Worm (Caenorhabditis elegans) whole organism, L3 larva: ENCODE measurements around the gene K12H6.12.

Experiments used
- ama-1 ChIP-seq: fragments of 150-350 bp; optimal IDR thresholded peaks from 2 replicates; lab custom pipeline; 2018
- ceh-16 ChIP-seq: sonication (generic microtip); optimal IDR thresholded peaks from 2 replicates; lab custom pipeline; 2017; ENCODE audit warnings: missing biosample characterization, missing genetic modification characterization
- ceh-82 ChIP-seq: fragments of 150-350 bp; optimal IDR thresholded peaks from 2 replicates; lab custom pipeline; 2014; ENCODE audit warnings: missing biosample characterization, missing genetic modification characterization
- egl-27 ChIP-seq: sonication (generic microtip); optimal IDR thresholded peaks from 4 replicates; lab custom pipeline; 2017; ENCODE audit warnings: missing biosample characterization, missing genetic modification reagents, missing genetic modification characterization
- mdl-1 ChIP-seq: fragments of 150-350 bp; optimal IDR thresholded peaks from 2 replicates; lab custom pipeline; 2014; ENCODE audit warnings: missing biosample characterization, missing genetic modification characterization
- nhr-12 ChIP-seq: fragments of 150-350 bp; optimal IDR thresholded peaks from 2 replicates; lab custom pipeline; 2014; ENCODE audit warnings: missing biosample characterization, missing genetic modification characterization
- snpc-4 ChIP-seq: fragments of 150-350 bp; optimal IDR thresholded peaks from 2 replicates; lab custom pipeline; 2014; ENCODE audit warnings: missing biosample characterization, missing genetic modification characterization
- ztf-11 ChIP-seq: fragments of 150-350 bp; optimal IDR thresholded peaks from 2 replicates; lab custom pipeline; 2014; ENCODE audit warnings: missing biosample characterization, missing genetic modification characterization

ce11 chrII:2857559-2857958 is 49.6 kb downstream of the K12H6.12 start:
- TF ChIP-seq egl-27 (tag; lab: Kevin White, UChicago): no peak
- TF ChIP-seq ceh-82: no peak
- no peak for TF ChIP-seq ceh-16 (tag; lab: Kevin White, UChicago)
- no peak for TF ChIP-seq ama-1 (lab: Kevin White, UChicago)
- TF ChIP-seq ztf-11: no peak
- TF ChIP-seq nhr-12 (tag; lab: Kevin White, UChicago): no peak
- TF ChIP-seq snpc-4: no peak
- no peak for TF ChIP-seq mdl-1 (tag; lab: Kevin White, UChicago)
